Worm (Caenorhabditis elegans): Measurements from ENCODE around the gene ung-1.

ung-1 gene

ce11 chrIII:11973996-11974395 lies at the start of gene ung-1:
Gene ung-1, minus strand, starts transcription at chrIII:11974096.
- TF ChIP-seq nhr-6 (tag; optimal IDR thresholded peaks at IDR 0.05) = no peak
- TF ChIP-seq ceh-82 (tag; optimal IDR thresholded peaks at IDR 0.05) = no peak

ce11 chrIII:12022281-12022680 lies 48.4 kb upstream of the ung-1 start:
- TF ChIP-seq elt-1 (tag; optimal IDR thresholded peaks at IDR 0.05) (no peak), unc-62 (GFP tag; optimal IDR thresholded peaks at IDR 0.05) (no peak), sem-4 (tag; optimal IDR thresholded peaks at IDR 0.05) (no peak), mdl-1 (tag; optimal IDR thresholded peaks at IDR 0.05) (no peak), peb-1 (tag; optimal IDR thresholded peaks at IDR 0.05) (no peak), nhr-12 (tag; optimal IDR thresholded peaks at IDR 0.05) (no peak), ztf-4 (tag; optimal IDR thresholded peaks at IDR 0.05) (no peak), unc-55 (GFP tag; optimal IDR thresholded peaks at IDR 0.05) (no peak), lin-11 (tag; optimal IDR thresholded peaks at IDR 0.05) (no peak), nhr-77 (tag; optimal IDR thresholded peaks at IDR 0.05) (no peak), nhr-6 (tag; optimal IDR thresholded peaks at IDR 0.05) (no peak), ceh-16 (tag; optimal IDR thresholded peaks at IDR 0.05) (no peak), lin-39 (tag; optimal IDR thresholded peaks at IDR 0.05) (no peak), nhr-25 (tag; optimal IDR thresholded peaks at IDR 0.05) (no peak), unc-39 (tag; optimal IDR thresholded peaks at IDR 0.05) (no peak)

ce11 chrIII:12020074-12020602 lies 46.2 kb upstream of the ung-1 start, which contains the start of gene brp-1:
Gene brp-1, plus strand, starts transcription at chrIII:12020552.
- no peak for TF ChIP-seq sma-9 (GFP tag; optimal IDR thresholded peaks at IDR 0.05)
- no peak for TF ChIP-seq sma-9 (tag; optimal IDR thresholded peaks at IDR 0.05)
- TF ChIP-seq sma-3 (GFP tag; optimal IDR thresholded peaks at IDR 0.05) = peak; percentile 14
- no peak for TF ChIP-seq peb-1 (tag; optimal IDR thresholded peaks at IDR 0.05)
- no peak for TF ChIP-seq lin-39 (tag; optimal IDR thresholded peaks at IDR 0.05)
- TF ChIP-seq crh-2 (tag; optimal IDR thresholded peaks at IDR 0.05) = no peak
- TF ChIP-seq skn-1 (tag; optimal IDR thresholded peaks at IDR 0.05) = no peak
- no peak for TF ChIP-seq alr-1 (tag; optimal IDR thresholded peaks at IDR 0.05)
- no peak for TF ChIP-seq egl-27 (tag; optimal IDR thresholded peaks at IDR 0.05)
- no peak for TF ChIP-seq mab-5 (tag; optimal IDR thresholded peaks at IDR 0.05)
- TF ChIP-seq C34F6.9 (tag; optimal IDR thresholded peaks at IDR 0.05) = no peak
- no peak for TF ChIP-seq mdl-1 (tag; optimal IDR thresholded peaks at IDR 0.05)
- TF ChIP-seq aly-2 (tag; optimal IDR thresholded peaks at IDR 0.05) = no peak
- TF ChIP-seq nhr-23 (tag; optimal IDR thresholded peaks at IDR 0.05) = no peak
- TF ChIP-seq nhr-11 (tag; optimal IDR thresholded peaks at IDR 0.05) = no peak
- TF ChIP-seq R02D3.7 (tag; optimal IDR thresholded peaks at IDR 0.05) = no peak
- TF ChIP-seq nhr-129 (tag; optimal IDR thresholded peaks at IDR 0.05) = peak; percentile 0
- no peak for TF ChIP-seq ceh-82 (tag; optimal IDR thresholded peaks at IDR 0.05)
- TF ChIP-seq nhr-6 (tag; optimal IDR thresholded peaks at IDR 0.05) = no peak
- no peak for TF ChIP-seq unc-62 (GFP tag; optimal IDR thresholded peaks at IDR 0.05)
- no peak for TF ChIP-seq Y55F3AM.14 (GFP tag; optimal IDR thresholded peaks at IDR 0.05)
- TF ChIP-seq blmp-1 (tag; optimal IDR thresholded peaks at IDR 0.05; ENCODE audit: insufficient read depth) = peak; percentile 12
- no peak for TF ChIP-seq nhr-77 (tag; optimal IDR thresholded peaks at IDR 0.05)
- TF ChIP-seq unc-55 (GFP tag; optimal IDR thresholded peaks at IDR 0.05) = no peak
- TF ChIP-seq lin-11 (tag; optimal IDR thresholded peaks at IDR 0.05) = no peak
- peak in 1 of 2 experiments; percentile 26 for TF ChIP-seq lsy-2 (tag; optimal IDR thresholded peaks at IDR 0.05)
- TF ChIP-seq nhr-25 (tag; optimal IDR thresholded peaks at IDR 0.05) = peak; percentile 2
- no peak for TF ChIP-seq ztf-11 (tag; optimal IDR thresholded peaks at IDR 0.05)
- no peak for TF ChIP-seq nhr-10 (tag; optimal IDR thresholded peaks at IDR 0.05)
- no peak for TF ChIP-seq unc-39 (tag; optimal IDR thresholded peaks at IDR 0.05)
- no peak for TF ChIP-seq elt-3 (tag; optimal IDR thresholded peaks at IDR 0.05)
- TF ChIP-seq nhr-237 (tag; optimal IDR thresholded peaks at IDR 0.05) = no peak
- no peak for TF ChIP-seq nhr-12 (tag; optimal IDR thresholded peaks at IDR 0.05)
- TF ChIP-seq ama-1 (optimal IDR thresholded peaks at IDR 0.05) = no peak
- TF ChIP-seq elt-1 (tag; optimal IDR thresholded peaks at IDR 0.05) = no peak
- no peak for TF ChIP-seq snpc-4 (tag; optimal IDR thresholded peaks at IDR 0.05)
- peak; percentile 17 for TF ChIP-seq gmeb-1 (tag; optimal IDR thresholded peaks at IDR 0.05)
- TF ChIP-seq F13H6.1 (tag; optimal IDR thresholded peaks at IDR 0.05) = no peak
- no peak for TF ChIP-seq sem-4 (tag; optimal IDR thresholded peaks at IDR 0.05)

Data from whole organism, L2 larva.